Worm (Caenorhabditis elegans): ENCODE measurements around the gene C08F11.10.
A peak's percentile ranks its signal among the peaks of the same experiment; 100 is the strongest.

The C08F11.10 gene

ce11 chrIV:13600643-13601042 lies 48.4 kb downstream of the C08F11.10 start:
- no peak for TF ChIP-seq nhr-77 (tag; optimal IDR thresholded peaks at IDR 0.05)
- TF ChIP-seq ZK546.5 (tag; optimal IDR thresholded peaks at IDR 0.05): no peak
- TF ChIP-seq ctbp-1 (GFP tag; IDR thresholded peaks at IDR 0.05): no peak
- TF ChIP-seq nhr-28 (tag; optimal IDR thresholded peaks at IDR 0.05): no peak
- peak; percentile 98 for TF ChIP-seq snpc-1.2 (GFP tag; IDR thresholded peaks at IDR 0.05)
- no peak for TF ChIP-seq attf-4 (tag; optimal IDR thresholded peaks at IDR 0.05)
- TF ChIP-seq mdt-29 (GFP tag; IDR thresholded peaks at IDR 0.05): 0 out of 2 replicates have a peak, but pooled peaks have one; percentile 40
- no peak for TF ChIP-seq zfp-3 (GFP tag; conservative IDR thresholded peaks at IDR 0.05)
- no peak for TF ChIP-seq ceh-20 (GFP tag; IDR thresholded peaks at IDR 0.05)
- TF ChIP-seq snpc-4 (tag; optimal IDR thresholded peaks at IDR 0.05): peak; percentile 50

Data from whole organism, L4 larva.